Worm (Caenorhabditis elegans) whole organism, L1 larva: ENCODE measurements around the gene K04G11.1.

Experiments
- C16A3.4 ChIP-seq: fragments of 150-350 bp; optimal IDR thresholded peaks from 2 replicates; lab custom pipeline; 2014; ENCODE audit warnings: missing biosample characterization, missing genetic modification characterization
- aly-2 ChIP-seq: fragments of 150-350 bp; optimal IDR thresholded peaks from 2 replicates; lab custom pipeline; 2014; ENCODE audit warnings: missing biosample characterization, missing genetic modification characterization
- ceh-82 ChIP-seq, 3 experiments: fragments of 150-350 bp in 1 of 3; sonication (generic microtip) in 2 of 3; optimal IDR thresholded peaks; 2 replicates each; lab custom pipeline; 2014 to 2017; ENCODE audit warnings: missing biosample characterization in 3 of 3, missing genetic modification characterization in 3 of 3
- dsc-1 ChIP-seq: sonication (generic microtip); optimal IDR thresholded peaks from 2 replicates; lab custom pipeline; 2016; ENCODE audit warnings: mild to moderate bottlenecking, missing genetic modification characterization, missing compliant biosample characterization
- efl-3 ChIP-seq: fragments of 200-800 bp; sonication (Bioruptor generic); optimal IDR thresholded peaks from 2 replicates; lab custom pipeline; 2018; ENCODE audit warnings: mild to moderate bottlenecking, missing genetic modification characterization, missing compliant biosample characterization
- elt-3 ChIP-seq, 6 experiments: fragments of 150-350 bp in 1 of 6; sonication (generic microtip); optimal IDR thresholded peaks; 2 replicates each; lab custom pipeline; 2017 to 2018; ENCODE audit warnings: missing biosample characterization in 6 of 6, missing genetic modification characterization in 6 of 6, inconsistent platforms in 1 of 6
- fos-1 ChIP-seq: fragments of 150-350 bp; optimal IDR thresholded peaks from 2 replicates; lab custom pipeline; 2014; ENCODE audit warnings: missing biosample characterization, missing genetic modification characterization
- isw-1 ChIP-seq: fragments of 200-800 bp; sonication (Bioruptor generic); IDR thresholded peaks from 2 replicates; pipeline ENCODE4 v1.3.6; 2022; ENCODE audit warnings: missing genetic modification characterization, missing compliant biosample characterization
- mep-1 ChIP-seq: fragments of 150-350 bp; optimal IDR thresholded peaks from 2 replicates; lab custom pipeline; 2014; ENCODE audit warnings: missing biosample characterization, missing genetic modification characterization
- tbx-2 ChIP-seq: sonication (generic microtip); optimal IDR thresholded peaks from 2 replicates; lab custom pipeline; 2016; ENCODE audit warnings: missing genetic modification characterization, missing compliant biosample characterization
- unc-86 ChIP-seq: sonication (generic microtip); optimal IDR thresholded peaks from 2 replicates; lab custom pipeline; 2016; ENCODE audit warnings: missing genetic modification characterization, missing compliant biosample characterization

DNA sequence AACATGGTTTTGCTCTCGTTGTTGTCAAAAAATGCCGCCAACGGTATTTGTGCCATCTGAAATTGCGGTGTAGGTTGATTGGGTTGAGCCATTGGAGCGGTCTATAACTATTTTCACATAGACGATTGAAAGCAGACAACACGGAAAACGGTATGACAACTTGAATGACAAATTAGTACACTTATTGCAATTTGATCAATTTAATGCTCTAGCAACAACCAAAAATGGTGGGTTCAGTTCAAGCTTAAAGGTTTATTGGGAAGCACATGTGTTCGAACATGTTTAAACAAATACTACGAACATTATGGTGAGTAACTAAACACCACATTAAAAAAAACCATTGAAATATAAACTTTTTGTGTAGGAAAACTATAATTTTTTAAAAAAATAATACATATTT lies 5.1 kb downstream of the K04G11.1 start, which contains the start of gene sel-7:
- TF ChIP-seq elt-3 (tag; optimal IDR thresholded peaks at IDR 0.05; lab: Kevin White, UChicago) (no peak), unc-86 (no peak), aly-2 (tag; lab: Kevin White, UChicago) (no peak), dsc-1 (tag; lab: Kevin White, UChicago) (no peak), fos-1 (tag; lab: Kevin White, UChicago) (no peak), ceh-82 (tag; optimal IDR thresholded peaks at IDR 0.05; lab: Kevin White, UChicago) (no peak), C16A3.4 (no peak), isw-1 (GFP tag; lab: Robert Waterston, UW) (no peak), mep-1 (no peak), efl-3 (GFP tag; lab: Kevin White, UChicago) (no peak), tbx-2 (tag; lab: Kevin White, UChicago) (no peak)
